Fruit fly (Drosophila melanogaster) whole organism, larva: ENCODE results near the gene ValRS-m.
A peak's percentile ranks its signal among the peaks of the same experiment; 100 is the strongest.

Source experiments
- noc ChIP-seq: fragments of 200-800 bp; sonication (Bioruptor generic); optimal IDR thresholded peaks from 3 replicates; lab custom pipeline; 2019; ENCODE audit warnings: missing biosample characterization, mild to moderate bottlenecking, missing genetic modification characterization, moderate library complexity

ValRS-m gene

DNA sequence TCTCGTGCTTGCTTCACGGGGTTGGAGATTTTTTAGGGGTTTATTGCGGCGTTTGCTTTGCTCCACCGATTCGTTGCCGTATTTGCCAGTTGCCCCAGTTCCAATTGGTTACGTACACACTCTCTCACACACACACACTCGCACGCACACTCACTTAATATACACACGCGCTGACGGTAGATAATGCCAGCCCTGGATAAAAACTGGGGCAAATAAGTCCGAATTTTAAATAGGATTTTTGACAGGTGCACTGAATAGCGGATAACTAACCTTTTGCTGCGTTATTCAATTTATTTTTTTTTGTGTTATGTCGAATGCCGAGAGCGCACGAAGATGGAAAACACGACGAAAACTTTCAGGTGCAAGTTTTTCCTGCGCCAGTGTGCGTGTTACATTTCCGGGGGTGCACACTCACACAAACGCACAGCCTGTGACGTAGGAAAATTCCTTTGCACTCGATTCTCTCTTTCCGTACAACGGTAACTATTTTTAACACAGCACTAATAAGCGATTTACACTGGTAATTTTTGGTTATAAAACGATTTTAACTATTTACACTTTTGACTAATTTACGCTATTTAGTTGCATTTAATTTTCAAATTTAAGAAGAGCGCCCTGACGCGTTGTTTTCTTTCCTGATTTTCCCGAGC lies 11.9 kb downstream of the ValRS-m start:
- TF ChIP-seq noc (tag; lab: Kevin White, UChicago), result no peak

dm6 chr3L:8951507-8951906 lies 13.1 kb downstream of the ValRS-m start:
- TF ChIP-seq noc (tag; lab: Kevin White, UChicago), result no peak

dm6 chr3L:8950955-8951354 lies 13.6 kb downstream of the ValRS-m start:
- no peak for TF ChIP-seq noc (tag; lab: Kevin White, UChicago)

DNA sequence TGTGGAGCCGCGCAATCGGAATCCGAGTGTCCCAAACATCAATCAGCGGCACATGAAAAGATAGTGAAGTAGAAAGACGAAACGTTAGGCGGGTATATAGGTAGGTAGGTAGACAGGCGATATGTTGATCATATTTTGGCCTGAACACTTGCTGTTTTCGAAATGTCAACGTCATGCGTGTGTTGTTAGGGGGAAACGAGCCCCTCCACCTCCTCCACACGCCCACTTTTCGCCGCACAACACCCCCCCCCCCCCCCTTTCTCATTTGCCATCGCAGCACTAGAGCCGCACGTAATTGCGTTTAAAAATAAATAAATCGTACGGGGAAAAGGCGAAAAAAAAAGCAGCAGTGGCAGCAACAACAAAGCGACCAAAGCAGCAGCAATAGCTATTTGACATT lies 14.7 kb downstream of the ValRS-m start:
- no peak for TF ChIP-seq noc (tag; lab: Kevin White, UChicago)

dm6 chr3L:8947848-8948494 lies 16.6 kb downstream of the ValRS-m start:
- no peak for TF ChIP-seq noc (tag; lab: Kevin White, UChicago)

DNA sequence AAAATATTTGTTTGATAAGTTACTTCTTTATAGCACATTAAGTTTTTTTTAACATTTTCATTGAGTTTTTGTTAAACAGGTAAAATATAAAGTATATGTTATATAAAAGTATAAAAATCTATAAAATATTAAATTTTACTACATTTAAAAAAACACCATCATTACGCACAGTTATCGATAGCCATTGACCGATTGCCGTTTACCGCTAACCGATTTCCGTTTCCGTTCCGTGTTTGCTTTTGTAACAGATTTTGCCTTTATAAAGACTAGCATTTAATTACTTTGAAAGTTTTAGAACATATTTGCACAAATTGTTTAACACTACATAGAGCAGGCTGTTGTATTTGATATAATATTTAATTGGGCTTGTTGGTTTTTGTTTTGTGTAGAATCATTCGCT lies 24.9 kb downstream of the ValRS-m start:
- no peak for TF ChIP-seq noc (tag; lab: Kevin White, UChicago)

dm6 chr3L:8931916-8932315 lies 32.7 kb downstream of the ValRS-m start:
- TF ChIP-seq noc (tag; lab: Kevin White, UChicago), result no peak

DNA sequence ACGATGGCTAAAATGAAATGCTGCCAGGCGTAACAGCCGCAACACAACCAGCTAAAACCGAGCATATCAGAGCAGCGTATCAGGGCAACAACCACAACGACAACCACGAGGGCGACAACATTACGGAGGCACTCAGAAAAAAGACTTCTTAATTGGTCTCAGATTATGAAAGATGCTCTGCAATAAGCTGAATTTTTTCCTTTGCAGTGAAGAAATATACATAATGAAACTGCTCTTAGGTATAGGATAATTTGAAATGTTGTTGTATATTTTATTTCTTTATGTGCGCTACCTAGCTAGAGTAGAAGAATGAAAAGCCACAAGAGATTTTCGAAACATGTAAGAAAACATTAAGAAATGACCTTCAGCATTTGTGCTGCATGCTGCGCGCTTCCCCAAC lies 35.0 kb downstream of the ValRS-m start:
- no peak for TF ChIP-seq noc (tag; lab: Kevin White, UChicago)

DNA sequence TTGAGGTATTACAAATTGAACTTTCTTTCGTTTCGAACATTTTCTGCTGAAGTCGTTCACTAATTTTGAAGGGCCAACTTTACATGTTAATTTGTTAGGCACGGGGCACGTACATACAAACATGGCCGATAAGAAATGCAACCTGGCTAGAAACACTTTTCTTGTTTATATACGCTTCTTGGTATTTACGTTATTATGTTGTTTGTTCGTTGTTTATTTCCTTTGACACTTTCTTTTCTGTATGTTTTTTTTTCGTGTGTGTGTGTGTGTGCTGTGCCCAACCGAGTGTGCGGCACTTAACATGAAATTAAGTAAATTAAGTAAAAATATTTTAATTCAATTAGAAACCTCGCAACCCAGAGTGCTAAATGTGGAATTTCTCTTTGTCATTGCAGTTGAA lies 38.9 kb downstream of the ValRS-m start:
- no peak for TF ChIP-seq noc (tag; lab: Kevin White, UChicago)

dm6 chr3L:8924999-8925398 lies 39.6 kb downstream of the ValRS-m start:
- TF ChIP-seq noc (tag; lab: Kevin White, UChicago), result no peak

- no peak for TF ChIP-seq noc (tag; lab: Kevin White, UChicago)
Measured at dm6 chr3L:8924417-8924913, 40.1 kb downstream of the ValRS-m start.

- TF ChIP-seq noc (tag; lab: Kevin White, UChicago), result peak; percentile 73
Measured at dm6 chr3L:8920710-8921109, 43.9 kb downstream of the ValRS-m start.

DNA sequence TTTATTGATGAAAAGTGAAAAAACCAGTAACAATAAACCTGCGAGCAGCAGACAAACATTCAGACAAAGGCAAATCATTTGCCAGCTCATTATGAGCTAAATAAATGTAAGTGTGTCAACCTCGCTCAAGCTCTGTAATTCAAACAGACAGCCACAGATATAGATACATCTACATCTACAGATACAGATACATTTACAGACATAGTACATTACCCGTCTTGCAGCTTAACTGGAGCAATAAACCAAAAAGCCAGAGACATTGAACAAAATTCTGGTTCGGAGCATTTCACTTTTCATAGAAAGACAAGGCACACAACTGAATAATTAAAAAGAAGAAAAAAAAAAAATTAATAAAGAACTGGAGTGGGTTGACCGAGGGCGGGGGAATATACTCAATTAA lies 44.9 kb downstream of the ValRS-m start:
- no peak for TF ChIP-seq noc (tag; lab: Kevin White, UChicago)

dm6 chr3L:8913537-8914108 lies 50.9 kb downstream of the ValRS-m start:
- no peak for TF ChIP-seq noc (tag; lab: Kevin White, UChicago)

DNA sequence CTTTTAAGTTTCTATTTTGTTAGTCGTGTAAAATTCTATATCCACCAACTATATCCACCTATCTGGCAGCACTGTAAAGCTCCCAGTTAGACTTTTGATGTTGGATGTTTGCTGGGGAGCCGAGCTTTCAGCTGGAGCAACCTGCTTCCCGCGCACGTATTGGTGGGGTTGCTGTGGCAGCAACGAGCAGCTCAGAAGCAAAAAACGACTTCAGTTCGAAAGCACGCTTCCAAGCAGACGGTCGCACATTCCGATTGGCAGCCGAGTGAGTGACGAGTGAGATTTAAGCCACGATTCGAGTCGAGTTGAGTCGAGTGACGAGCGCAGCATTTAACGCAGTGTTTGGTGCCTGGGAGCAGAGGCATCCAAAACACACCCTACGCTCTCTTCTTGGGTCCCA lies 52.2 kb downstream of the ValRS-m start, which contains the start of the genes Tsp66E and mfr:
Tsp66E (plus strand) TSS at position 168 of the 400 bp plus-strand sequence.
mfr (minus strand) TSS at position 340 of the 400 bp plus-strand sequence.
- no peak for TF ChIP-seq noc (tag; lab: Kevin White, UChicago)
